Worm (Caenorhabditis elegans) whole organism, early embryonic: ENCODE measurements around the gene clic-1.

Source experiments
- B0310.2 ChIP-seq: sonication (generic microtip); optimal IDR thresholded peaks from 2 replicates; lab custom pipeline; 2016; ENCODE audit warnings: mild to moderate bottlenecking, missing genetic modification characterization, missing compliant biosample characterization
- aly-1 ChIP-seq: sonication (generic microtip); optimal IDR thresholded peaks from 2 replicates; lab custom pipeline; 2016; ENCODE audit warnings: missing genetic modification characterization, missing compliant biosample characterization
- ama-1 ChIP-seq: fragments of 150-350 bp; optimal IDR thresholded peaks from 2 replicates; lab custom pipeline; 2014
- ceh-36 ChIP-seq: sonication (generic microtip); optimal IDR thresholded peaks from 2 replicates; lab custom pipeline; 2016; ENCODE audit warnings: missing genetic modification characterization, inconsistent platforms, missing compliant biosample characterization
- ets-7 ChIP-seq: sonication (generic microtip); optimal IDR thresholded peaks from 2 replicates; lab custom pipeline; 2016; ENCODE audit warnings: missing genotype, missing genetic modification characterization, missing compliant biosample characterization
- flt-1 ChIP-seq: fragments of 200-800 bp; sonication (Bioruptor generic); IDR thresholded peaks from 2 replicates; pipeline ENCODE4 v1.3.6; 2022; ENCODE audit warnings: missing genetic modification characterization, missing compliant biosample characterization
- hmbx-1 ChIP-seq: sonication (generic microtip); optimal IDR thresholded peaks from 2 replicates; lab custom pipeline; 2016; ENCODE audit warnings: mild to moderate bottlenecking, missing genetic modification characterization, missing compliant biosample characterization
- hnd-1 ChIP-seq: sonication (generic microtip); optimal IDR thresholded peaks from 2 replicates; lab custom pipeline; 2016; ENCODE audit warnings: missing genetic modification characterization, missing compliant biosample characterization
- pes-1 ChIP-seq: fragments of 200-800 bp; sonication (Bioruptor generic); IDR thresholded peaks from 2 replicates; pipeline ENCODE4 v1.3.6; 2022; ENCODE audit warnings: missing genetic modification reagents, missing genetic modification characterization, missing compliant biosample characterization
- sea-1 ChIP-seq: fragments of 200-800 bp; sonication (Bioruptor generic); conservative IDR thresholded peaks from 2 replicates; pipeline ENCODE4 v1.3.6; 2022; ENCODE audit warnings: missing genetic modification characterization, missing compliant biosample characterization
- tra-4 ChIP-seq: sonication (generic microtip); optimal IDR thresholded peaks from 2 replicates; lab custom pipeline; 2017; ENCODE audit warnings: missing genetic modification characterization, missing compliant biosample characterization

- TF ChIP-seq flt-1 (GFP tag; lab: Robert Waterston, UW) (no peak), B0310.2 (tag; lab: Kevin White, UChicago) (no peak), pes-1 (GFP tag; lab: Robert Waterston, UW) (no peak), ets-7 (tag; lab: Kevin White, UChicago) (no peak), sea-1 (GFP tag; lab: Robert Waterston, UW) (no peak), hnd-1 (tag; lab: Kevin White, UChicago) (no peak), aly-1 (tag; lab: Kevin White, UChicago) (no peak), ama-1 (lab: Kevin White, UChicago) (no peak), ceh-36 (tag; lab: Kevin White, UChicago) (no peak), tra-4 (tag; lab: Kevin White, UChicago) (no peak), hmbx-1 (tag; lab: Kevin White, UChicago) (no peak)
These were observed 38.9 kb upstream of the clic-1 start for ce11 chrV:7773647-7774046.
